Fruit fly (Drosophila melanogaster): ENCODE measurements around the gene CG43841.

The CG43841 gene

dm6 chrX:18489509-18489908 lies 50.0 kb downstream of the CG43841 start, which contains the start of gene CG15046:
Gene CG15046, minus strand, starts transcription at chrX:18489620.
- TF ChIP-seq Ets98B (GFP tag; IDR thresholded peaks at IDR 0.05) (peak; percentile 35; the same call in 1 of the 2 replicates), EcR (GFP tag; optimal IDR thresholded peaks at IDR 0.05) (peak; percentile 91), CG12605 (GFP tag; IDR thresholded peaks at IDR 0.05) (peak; percentile 50; the same call in 1 of the 2 replicates), CG4496 (GFP tag; IDR thresholded peaks at IDR 0.05) (peak; percentile 77; the same call in 2 of the 3 replicates), Pif1B (GFP tag; optimal IDR thresholded peaks at IDR 0.05) (no peak)

Data from whole organism, pupa.